Fruit fly (Drosophila melanogaster): ENCODE measurements around the gene CG7231.

DNA sequence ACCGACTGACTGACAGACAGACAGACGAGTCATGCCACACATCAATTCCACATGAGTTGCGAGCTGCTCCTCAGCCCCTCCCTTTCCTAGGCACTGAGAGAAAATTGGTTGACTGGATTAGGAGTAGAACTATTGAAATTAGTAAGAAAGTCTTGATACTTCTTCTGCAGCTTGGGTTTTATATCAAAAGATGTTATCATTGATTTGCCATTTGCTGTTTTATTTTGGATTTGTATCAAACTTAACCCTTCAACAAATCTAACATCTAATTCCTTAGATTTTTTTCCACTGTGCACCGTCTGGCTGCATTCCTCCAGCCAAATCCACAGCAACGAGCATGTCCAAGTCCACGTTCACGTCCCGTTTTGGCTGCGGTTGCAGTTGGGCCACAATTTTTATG, 34.0 kb upstream of the CG7231 start:
- no peak for TF ChIP-seq CG5204 (GFP tag; optimal IDR thresholded peaks at IDR 0.05)
- TF ChIP-seq Hr96 (GFP tag; optimal IDR thresholded peaks at IDR 0.05) = no peak
- no peak for TF ChIP-seq bab1 (GFP tag; optimal IDR thresholded peaks at IDR 0.05)
- TF ChIP-seq CG14711 (tag; optimal IDR thresholded peaks at IDR 0.05) = no peak
- TF ChIP-seq CG7045 (GFP tag; optimal IDR thresholded peaks at IDR 0.05) = no peak
- no peak for TF ChIP-seq Crg-1 (GFP tag; optimal IDR thresholded peaks at IDR 0.05)
- no peak for TF ChIP-seq pad (GFP tag; optimal IDR thresholded peaks at IDR 0.05)
- TF ChIP-seq CG1620 (GFP tag; optimal IDR thresholded peaks at IDR 0.05) = no peak
- TF ChIP-seq CG11617 (GFP tag; optimal IDR thresholded peaks at IDR 0.05) = no peak
- no peak for TF ChIP-seq kay (GFP tag; ENCODE audit: borderline replicate concordance)
- TF ChIP-seq ovo (GFP tag; optimal IDR thresholded peaks at IDR 0.05) = no peak

Measured in whole organism, adult.